Worm (Caenorhabditis elegans): ENCODE data around the gene ZK546.4.
A peak's percentile ranks its signal among the peaks of the same experiment; 100 is the strongest.

The ZK546.4 gene

DNA sequence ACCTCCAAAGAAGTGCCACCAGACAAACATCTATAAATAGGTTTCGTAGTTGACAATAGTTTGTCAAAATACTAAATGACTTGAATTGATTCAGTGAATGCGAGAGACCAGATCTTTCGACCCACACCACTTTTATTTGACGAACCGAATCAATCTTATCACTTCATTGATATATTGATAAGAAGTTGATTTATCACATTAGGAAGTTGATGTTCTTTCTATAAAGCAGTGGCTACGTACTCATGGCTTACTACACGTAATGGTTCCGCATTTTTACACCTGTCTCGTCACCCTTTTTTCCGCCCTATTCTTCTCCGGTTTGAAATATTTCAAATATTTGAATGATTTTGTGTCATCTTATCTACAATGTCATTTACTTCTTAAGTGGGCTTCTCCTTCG lies 17.2 kb upstream of the ZK546.4 start:
- TF ChIP-seq nhr-23 (tag; optimal IDR thresholded peaks at IDR 0.05) (no peak), R02D3.7 (tag; optimal IDR thresholded peaks at IDR 0.05) (no peak), sma-3 (GFP tag; optimal IDR thresholded peaks at IDR 0.05) (peak; percentile 18), fos-1 (tag; optimal IDR thresholded peaks at IDR 0.05) (peak; percentile 62), sma-9 (GFP tag; optimal IDR thresholded peaks at IDR 0.05) (no peak), sma-9 (tag; optimal IDR thresholded peaks at IDR 0.05) (no peak), nhr-129 (tag; optimal IDR thresholded peaks at IDR 0.05) (no peak), zag-1 (tag; optimal IDR thresholded peaks at IDR 0.05) (no peak), nhr-10 (tag; optimal IDR thresholded peaks at IDR 0.05) (no peak), nhr-12 (tag; optimal IDR thresholded peaks at IDR 0.05) (no peak), skn-1 (tag; optimal IDR thresholded peaks at IDR 0.05) (no peak)

DNA sequence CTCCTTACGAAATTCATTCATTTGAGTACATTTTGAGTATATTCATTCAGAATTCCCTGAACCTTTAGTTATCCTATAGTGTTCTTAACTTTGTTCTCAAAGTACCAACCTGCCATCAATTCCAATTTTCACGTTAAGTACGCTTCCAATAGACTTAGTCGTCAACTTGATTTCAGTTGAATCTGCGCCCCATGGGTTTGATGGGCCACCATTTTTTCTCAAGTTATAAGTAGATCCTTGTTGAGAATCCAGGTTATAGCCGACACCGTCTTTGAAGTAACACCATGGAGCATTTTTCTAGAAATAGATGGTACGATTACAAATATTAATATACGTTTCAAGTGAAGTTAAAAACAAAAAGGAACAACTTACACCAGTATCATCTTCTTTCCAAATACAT lies 13.1 kb upstream of the ZK546.4 start:
- no peak for TF ChIP-seq nhr-237 (tag; optimal IDR thresholded peaks at IDR 0.05)
- no peak for TF ChIP-seq unc-39 (tag; optimal IDR thresholded peaks at IDR 0.05)
- TF ChIP-seq crh-2 (tag; optimal IDR thresholded peaks at IDR 0.05): no peak
- no peak for TF ChIP-seq ztf-4 (tag; optimal IDR thresholded peaks at IDR 0.05)
- no peak for TF ChIP-seq C34F6.9 (tag; optimal IDR thresholded peaks at IDR 0.05)
- TF ChIP-seq mdl-1 (tag; optimal IDR thresholded peaks at IDR 0.05): no peak
- TF ChIP-seq R02D3.7 (tag; optimal IDR thresholded peaks at IDR 0.05): no peak
- TF ChIP-seq gmeb-1 (tag; optimal IDR thresholded peaks at IDR 0.05): no peak
- TF ChIP-seq ceh-16 (tag; optimal IDR thresholded peaks at IDR 0.05): no peak
- no peak for TF ChIP-seq nhr-23 (tag; optimal IDR thresholded peaks at IDR 0.05)
- TF ChIP-seq unc-55 (GFP tag; optimal IDR thresholded peaks at IDR 0.05): no peak
- no peak for TF ChIP-seq egl-27 (tag; optimal IDR thresholded peaks at IDR 0.05)

DNA sequence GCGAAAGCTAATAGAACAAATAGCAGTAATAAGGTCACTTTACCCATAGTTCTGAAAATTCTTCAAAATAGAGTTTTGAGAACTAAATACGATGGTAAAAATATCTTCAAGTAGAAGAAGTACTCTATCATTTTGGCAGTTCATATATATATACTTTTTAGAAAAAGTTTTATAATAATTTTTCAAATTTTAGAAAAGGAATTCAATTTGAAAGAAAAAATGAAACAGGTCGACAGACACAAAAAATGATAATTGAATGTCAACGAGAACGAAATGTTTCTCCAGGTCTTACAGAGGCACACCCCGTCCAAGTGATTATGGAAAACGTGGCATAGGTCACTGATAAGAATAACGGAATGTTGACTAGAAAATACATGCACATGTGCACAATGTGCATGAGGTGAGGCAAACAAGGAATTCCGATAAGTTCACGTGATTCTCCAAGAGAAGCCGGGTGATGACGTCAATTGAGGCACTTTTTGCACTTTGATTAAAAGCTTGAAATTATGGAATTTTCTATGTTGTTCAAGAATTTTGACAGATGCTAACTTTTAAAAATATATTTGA lies 12.6 kb upstream of the ZK546.4 start, which contains the start of gene aagr-2:
Gene aagr-2, minus strand, starts transcription at position 51 of the 567 bp plus-strand sequence.
- peak; percentile 62 for TF ChIP-seq F13H6.1 (tag; optimal IDR thresholded peaks at IDR 0.05)
- no peak for TF ChIP-seq elt-3 (tag; optimal IDR thresholded peaks at IDR 0.05)
- no peak for TF ChIP-seq nhr-77 (tag; optimal IDR thresholded peaks at IDR 0.05)
- TF ChIP-seq sma-9 (GFP tag; optimal IDR thresholded peaks at IDR 0.05): peak; percentile 93
- no peak for TF ChIP-seq sma-9 (tag; optimal IDR thresholded peaks at IDR 0.05)
- peak; percentile 10 for TF ChIP-seq sma-3 (GFP tag; optimal IDR thresholded peaks at IDR 0.05)
- TF ChIP-seq gmeb-1 (tag; optimal IDR thresholded peaks at IDR 0.05): peak; percentile 9
- TF ChIP-seq blmp-1 (tag; optimal IDR thresholded peaks at IDR 0.05; ENCODE audit: insufficient read depth): no peak
- TF ChIP-seq skn-1 (tag; optimal IDR thresholded peaks at IDR 0.05): no peak
- TF ChIP-seq lsy-2 (tag; optimal IDR thresholded peaks at IDR 0.05): no peak
- no peak for TF ChIP-seq zag-1 (tag; optimal IDR thresholded peaks at IDR 0.05)
- TF ChIP-seq ztf-11 (tag; optimal IDR thresholded peaks at IDR 0.05): no peak
- no peak for TF ChIP-seq ama-1 (optimal IDR thresholded peaks at IDR 0.05)
- TF ChIP-seq egl-27 (tag; optimal IDR thresholded peaks at IDR 0.05): no peak
- TF ChIP-seq elt-1 (tag; optimal IDR thresholded peaks at IDR 0.05): no peak
- TF ChIP-seq ztf-4 (tag; optimal IDR thresholded peaks at IDR 0.05): no peak
- TF ChIP-seq lin-13 (GFP tag; optimal IDR thresholded peaks at IDR 0.05): no peak
- no peak for TF ChIP-seq nhr-6 (tag; optimal IDR thresholded peaks at IDR 0.05)
- no peak for TF ChIP-seq dmd-4 (tag; optimal IDR thresholded peaks at IDR 0.05)
- TF ChIP-seq fos-1 (tag; optimal IDR thresholded peaks at IDR 0.05): peak; percentile 93
- TF ChIP-seq lin-39 (tag; optimal IDR thresholded peaks at IDR 0.05): no peak
- TF ChIP-seq mdl-1 (tag; optimal IDR thresholded peaks at IDR 0.05): peak in 1 of 2 experiments; percentile 47
- TF ChIP-seq unc-62 (GFP tag; optimal IDR thresholded peaks at IDR 0.05): no peak
- no peak for TF ChIP-seq nhr-11 (tag; optimal IDR thresholded peaks at IDR 0.05)
- TF ChIP-seq nhr-129 (tag; optimal IDR thresholded peaks at IDR 0.05): no peak
- TF ChIP-seq Y55F3AM.14 (GFP tag; optimal IDR thresholded peaks at IDR 0.05): no peak
- TF ChIP-seq crh-2 (tag; optimal IDR thresholded peaks at IDR 0.05): peak; percentile 95
- TF ChIP-seq nhr-10 (tag; optimal IDR thresholded peaks at IDR 0.05): no peak
- TF ChIP-seq sem-4 (tag; optimal IDR thresholded peaks at IDR 0.05): no peak
- TF ChIP-seq C34F6.9 (tag; optimal IDR thresholded peaks at IDR 0.05): no peak
- TF ChIP-seq unc-39 (tag; optimal IDR thresholded peaks at IDR 0.05): no peak
- no peak for TF ChIP-seq snpc-4 (tag; optimal IDR thresholded peaks at IDR 0.05)
- TF ChIP-seq aly-2 (tag; optimal IDR thresholded peaks at IDR 0.05): no peak
- no peak for TF ChIP-seq peb-1 (tag; optimal IDR thresholded peaks at IDR 0.05)
- no peak for TF ChIP-seq nhr-25 (tag; optimal IDR thresholded peaks at IDR 0.05)
- TF ChIP-seq ztf-1 (GFP tag; conservative IDR thresholded peaks at IDR 0.05): no peak
- no peak for TF ChIP-seq ceh-16 (tag; optimal IDR thresholded peaks at IDR 0.05)
- no peak for TF ChIP-seq nhr-237 (tag; optimal IDR thresholded peaks at IDR 0.05)
- no peak for TF ChIP-seq mbf-1 (tag; optimal IDR thresholded peaks at IDR 0.05)
- TF ChIP-seq ceh-82 (tag; optimal IDR thresholded peaks at IDR 0.05): no peak
- no peak for TF ChIP-seq nhr-12 (tag; optimal IDR thresholded peaks at IDR 0.05)
- no peak for TF ChIP-seq nhr-21 (tag; optimal IDR thresholded peaks at IDR 0.05)
- no peak for TF ChIP-seq alr-1 (tag; optimal IDR thresholded peaks at IDR 0.05)
- TF ChIP-seq lin-11 (tag; optimal IDR thresholded peaks at IDR 0.05): no peak
- no peak for TF ChIP-seq mab-5 (tag; optimal IDR thresholded peaks at IDR 0.05)
- no peak for TF ChIP-seq unc-55 (GFP tag; optimal IDR thresholded peaks at IDR 0.05)
- no peak for TF ChIP-seq nhr-23 (tag; optimal IDR thresholded peaks at IDR 0.05)
